Worm (Caenorhabditis elegans): Measurements from ENCODE around the gene K09E9.4.
A peak's percentile ranks its signal among the peaks of the same experiment; 100 is the strongest.

Gene K09E9.4

DNA sequence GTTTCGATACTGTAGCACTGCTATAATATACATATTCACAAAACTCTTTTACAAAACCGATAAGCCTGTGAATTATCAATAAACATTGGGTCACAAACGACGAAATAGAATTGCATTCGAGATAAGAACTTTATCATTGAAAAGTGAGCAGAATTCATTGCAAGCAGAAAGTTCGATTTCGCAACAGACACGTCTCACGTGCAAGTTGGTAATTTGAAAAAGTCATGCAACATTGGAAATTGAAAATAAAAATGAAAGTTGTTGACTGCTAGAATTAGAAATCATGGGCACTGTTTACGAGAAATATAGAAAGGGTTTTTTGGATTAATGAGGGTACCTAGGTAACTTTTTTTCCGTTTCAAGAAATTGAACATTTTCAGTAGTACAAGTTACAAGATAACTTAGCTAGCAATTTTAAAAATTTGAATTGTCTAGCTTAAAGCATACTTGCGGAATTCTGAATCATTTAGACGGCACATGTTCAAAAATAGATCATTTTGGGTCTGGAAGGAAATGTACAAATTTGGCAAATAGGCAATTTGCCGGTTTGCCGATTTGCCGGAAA is 19.6 kb downstream of the K09E9.4 start (continued):
- TF ChIP-seq crh-2 (tag; optimal IDR thresholded peaks at IDR 0.05), result peak; percentile 93
- TF ChIP-seq nhr-129 (tag; optimal IDR thresholded peaks at IDR 0.05), result peak; percentile 85
- TF ChIP-seq nhr-237 (tag; optimal IDR thresholded peaks at IDR 0.05), result no peak
- TF ChIP-seq elt-3 (tag; optimal IDR thresholded peaks at IDR 0.05), result no peak
- TF ChIP-seq unc-39 (tag; optimal IDR thresholded peaks at IDR 0.05), result no peak

DNA sequence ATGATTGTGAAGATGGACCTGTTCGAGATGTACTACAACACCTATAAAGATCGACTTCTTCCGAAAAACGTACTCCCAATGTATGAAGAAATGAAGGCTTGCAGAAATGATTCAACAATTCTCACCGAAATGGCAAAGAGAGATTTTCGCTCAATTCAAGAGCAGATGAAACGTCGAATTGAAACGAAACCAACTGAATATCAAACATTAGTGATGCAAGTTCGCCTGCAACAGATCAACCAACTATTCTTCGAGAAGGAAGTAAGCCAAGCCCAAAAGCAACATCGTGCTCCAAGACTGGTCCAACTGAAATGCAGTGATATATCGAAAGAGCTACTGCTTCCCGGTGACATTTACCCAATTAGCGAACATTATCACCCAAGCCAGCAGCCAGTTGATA is 20.5 kb downstream of the K09E9.4 start:
- TF ChIP-seq sma-3 (GFP tag; optimal IDR thresholded peaks at IDR 0.05) (no peak), sma-9 (GFP tag; optimal IDR thresholded peaks at IDR 0.05) (peak; percentile 12), sma-9 (tag; optimal IDR thresholded peaks at IDR 0.05) (no peak)

DNA sequence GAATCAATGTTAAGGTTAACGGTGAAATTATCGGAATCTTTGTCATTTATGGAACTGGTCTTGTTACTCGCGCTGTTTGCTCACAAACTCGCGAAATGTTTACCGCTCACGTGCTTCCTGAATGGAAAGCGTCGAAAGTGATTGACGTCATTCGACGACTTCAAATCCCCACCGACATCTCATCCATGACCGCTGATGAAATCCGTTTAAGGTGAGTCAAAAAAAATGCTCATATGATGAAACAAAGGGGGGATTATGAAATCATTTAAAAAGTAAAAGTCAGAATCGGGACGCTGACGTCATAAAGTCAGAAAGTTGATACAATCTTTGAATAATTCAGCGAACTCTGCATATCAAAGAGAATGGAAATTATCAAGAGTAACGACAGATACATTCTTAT is 21.6 kb downstream of the K09E9.4 start:
- TF ChIP-seq lin-13 (GFP tag; optimal IDR thresholded peaks at IDR 0.05) (no peak), ztf-4 (tag; optimal IDR thresholded peaks at IDR 0.05) (peak; percentile 37), unc-55 (GFP tag; optimal IDR thresholded peaks at IDR 0.05) (peak; percentile 23), C34F6.9 (tag; optimal IDR thresholded peaks at IDR 0.05) (peak; percentile 32), sma-3 (GFP tag; optimal IDR thresholded peaks at IDR 0.05) (no peak), nhr-77 (tag; optimal IDR thresholded peaks at IDR 0.05) (no peak), sma-9 (GFP tag; optimal IDR thresholded peaks at IDR 0.05) (peak; percentile 27), sma-9 (tag; optimal IDR thresholded peaks at IDR 0.05) (no peak), nhr-21 (tag; optimal IDR thresholded peaks at IDR 0.05) (peak; percentile 6), lsy-2 (tag; optimal IDR thresholded peaks at IDR 0.05) (peak in 1 of 2 experiments; percentile 30), nhr-129 (tag; optimal IDR thresholded peaks at IDR 0.05) (peak; percentile 48)

DNA sequence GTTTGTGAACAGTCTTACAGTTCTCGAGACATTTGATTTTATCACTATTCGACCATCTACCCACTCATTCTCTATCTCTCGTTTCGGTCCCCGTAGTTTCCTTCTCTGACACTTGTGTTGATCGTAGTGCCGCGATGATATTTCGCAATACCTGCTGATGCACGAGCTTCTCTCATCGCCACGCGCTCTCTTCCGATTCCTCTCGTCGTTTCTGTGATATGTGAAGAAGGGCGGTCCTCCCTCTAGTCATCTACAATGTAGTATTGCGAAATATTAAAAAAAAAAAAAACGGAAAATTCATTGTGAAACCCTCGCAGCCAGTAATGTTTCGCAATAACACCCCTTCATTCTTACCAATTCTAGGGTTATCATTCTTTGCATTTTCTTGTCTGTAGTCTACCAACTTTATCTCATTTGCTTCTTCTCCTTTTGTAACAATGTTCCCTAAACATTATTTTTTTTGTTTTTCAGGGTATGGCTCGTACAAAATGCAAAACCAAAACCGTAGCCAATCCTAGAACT is 22.7 kb downstream of the K09E9.4 start, which contains the start of gene nipi-3:
TSS of gene nipi-3 (plus strand) at position 472 of the 522 bp plus-strand sequence.
- TF ChIP-seq lin-11 (tag; optimal IDR thresholded peaks at IDR 0.05) (peak; percentile 88), nhr-21 (tag; optimal IDR thresholded peaks at IDR 0.05) (peak; percentile 92), egl-27 (tag; optimal IDR thresholded peaks at IDR 0.05) (peak; percentile 83), mdl-1 (tag; optimal IDR thresholded peaks at IDR 0.05) (peak; percentile 97 to 99), ama-1 (optimal IDR thresholded peaks at IDR 0.05) (peak; percentile 36), zag-1 (tag; optimal IDR thresholded peaks at IDR 0.05) (peak; percentile 81), dmd-4 (tag; optimal IDR thresholded peaks at IDR 0.05) (no peak), sma-9 (GFP tag; optimal IDR thresholded peaks at IDR 0.05) (peak; percentile 97), sma-9 (tag; optimal IDR thresholded peaks at IDR 0.05) (no peak), F13H6.1 (tag; optimal IDR thresholded peaks at IDR 0.05) (peak; percentile 94), lin-13 (GFP tag; optimal IDR thresholded peaks at IDR 0.05) (peak; percentile 87), nhr-77 (tag; optimal IDR thresholded peaks at IDR 0.05) (no peak), nhr-23 (tag; optimal IDR thresholded peaks at IDR 0.05) (no peak), unc-62 (GFP tag; optimal IDR thresholded peaks at IDR 0.05) (peak; percentile 76), aly-2 (tag; optimal IDR thresholded peaks at IDR 0.05) (no peak), sma-3 (GFP tag; optimal IDR thresholded peaks at IDR 0.05) (peak; percentile 95), nhr-12 (tag; optimal IDR thresholded peaks at IDR 0.05) (peak; percentile 21), ztf-4 (tag; optimal IDR thresholded peaks at IDR 0.05) (peak; percentile 85), Y55F3AM.14 (GFP tag; optimal IDR thresholded peaks at IDR 0.05) (peak; percentile 74), peb-1 (tag; optimal IDR thresholded peaks at IDR 0.05) (no peak), snpc-4 (tag; optimal IDR thresholded peaks at IDR 0.05) (peak; percentile 66), fos-1 (tag; optimal IDR thresholded peaks at IDR 0.05) (peak; percentile 96), sem-4 (tag; optimal IDR thresholded peaks at IDR 0.05) (peak; percentile 87), C34F6.9 (tag; optimal IDR thresholded peaks at IDR 0.05) (peak; percentile 96), ceh-82 (tag; optimal IDR thresholded peaks at IDR 0.05) (peak; percentile 51), gmeb-1 (tag; optimal IDR thresholded peaks at IDR 0.05) (peak; percentile 77), mbf-1 (tag; optimal IDR thresholded peaks at IDR 0.05) (no peak), nhr-237 (tag; optimal IDR thresholded peaks at IDR 0.05) (no peak), blmp-1 (tag; optimal IDR thresholded peaks at IDR 0.05; ENCODE audit: insufficient read depth) (peak; percentile 41), crh-2 (tag; optimal IDR thresholded peaks at IDR 0.05) (peak; percentile 98), unc-55 (GFP tag; optimal IDR thresholded peaks at IDR 0.05) (peak; percentile 97), elt-3 (tag; optimal IDR thresholded peaks at IDR 0.05) (no peak), elt-1 (tag; optimal IDR thresholded peaks at IDR 0.05) (no peak), alr-1 (tag; optimal IDR thresholded peaks at IDR 0.05) (peak; percentile 10), unc-39 (tag; optimal IDR thresholded peaks at IDR 0.05) (no peak), ceh-16 (tag; optimal IDR thresholded peaks at IDR 0.05) (peak; percentile 42), nhr-6 (tag; optimal IDR thresholded peaks at IDR 0.05) (peak; percentile 91), R02D3.7 (tag; optimal IDR thresholded peaks at IDR 0.05) (no peak), lsy-2 (tag; optimal IDR thresholded peaks at IDR 0.05) (peak; percentile 77 to 85), skn-1 (tag; optimal IDR thresholded peaks at IDR 0.05) (peak; percentile 87), ztf-11 (tag; optimal IDR thresholded peaks at IDR 0.05) (no peak), nhr-11 (tag; optimal IDR thresholded peaks at IDR 0.05) (peak; percentile 68), ZK546.5 (tag; optimal IDR thresholded peaks at IDR 0.05) (peak; percentile 19), lin-39 (tag; optimal IDR thresholded peaks at IDR 0.05) (no peak)
